Worm (Caenorhabditis elegans): Measurements from ENCODE around the gene orc-1.
A peak's percentile ranks its signal among the peaks of the same experiment; 100 is the strongest.

ce11 chrIII:10624564-10624963 is 18.4 kb upstream of the orc-1 start:
- TF ChIP-seq him-1 (tag; optimal IDR thresholded peaks at IDR 0.05) (peak; percentile 45), dao-5 (tag; optimal IDR thresholded peaks at IDR 0.05) (peak; percentile 21)

Data from whole organism, L4/young adult.